Worm (Caenorhabditis elegans) whole organism, midembryonic: ENCODE results near the gene sri-32.
"Not testable (repeated sequence)": the region's sequence is repeated elsewhere in the genome, so short reads cannot be mapped to it uniquely, and the experiment has no call there.

Source experiments
- T22C8.4 ChIP-seq: fragments of 200-800 bp; sonication (Bioruptor generic); IDR thresholded peaks from 2 replicates; pipeline ENCODE4 v1.3.6; 2022; ENCODE audit warnings: missing genetic modification characterization, missing compliant biosample characterization
- cog-1 ChIP-seq: sonication (generic microtip); optimal IDR thresholded peaks from 2 replicates; lab custom pipeline; 2016; ENCODE audit warnings: missing genetic modification characterization, missing compliant biosample characterization
- flt-1 ChIP-seq: fragments of 200-800 bp; sonication (Bioruptor generic); IDR thresholded peaks from 2 replicates; pipeline ENCODE4 v1.3.6; 2022; ENCODE audit warnings: missing genetic modification characterization, missing compliant biosample characterization
- klf-2 ChIP-seq: fragments of 200-800 bp; sonication (Bioruptor generic); conservative IDR thresholded peaks from 2 replicates; pipeline ENCODE4 v1.3.6; 2022; ENCODE audit warnings: missing genetic modification reagents, missing genetic modification characterization, missing compliant biosample characterization
- med-1 ChIP-seq: sonication (generic microtip); optimal IDR thresholded peaks from 2 replicates; lab custom pipeline; 2017; ENCODE audit warnings: missing genetic modification characterization, mild to moderate bottlenecking, missing compliant biosample characterization, antibody characterized with exemption, missing genetic modification reagents; ENCODE audit not compliant: insufficient read depth
- ref-1 ChIP-seq: fragments of 200-800 bp; sonication (Bioruptor generic); conservative IDR thresholded peaks from 2 replicates; pipeline ENCODE4 v1.3.6; 2022; ENCODE audit warnings: missing genetic modification reagents, missing genetic modification characterization, missing compliant biosample characterization
- tab-1 ChIP-seq: fragments of 200-800 bp; sonication (Bioruptor generic); IDR thresholded peaks from 2 replicates; pipeline ENCODE4 v1.3.6; 2022; ENCODE audit warnings: missing genetic modification characterization, missing compliant biosample characterization
- ztf-23 ChIP-seq: fragments of 200-800 bp; sonication (Bioruptor generic); IDR thresholded peaks from 2 replicates; pipeline ENCODE4 v1.3.6; 2022; ENCODE audit warnings: missing genetic modification reagents, missing genetic modification characterization, missing compliant biosample characterization
- ztf-29 ChIP-seq: fragments of 200-800 bp; sonication (Bioruptor generic); IDR thresholded peaks from 2 replicates; pipeline ENCODE4 v1.3.6; 2022; ENCODE audit warnings: missing genetic modification reagents, missing genetic modification characterization, missing compliant biosample characterization

DNA sequence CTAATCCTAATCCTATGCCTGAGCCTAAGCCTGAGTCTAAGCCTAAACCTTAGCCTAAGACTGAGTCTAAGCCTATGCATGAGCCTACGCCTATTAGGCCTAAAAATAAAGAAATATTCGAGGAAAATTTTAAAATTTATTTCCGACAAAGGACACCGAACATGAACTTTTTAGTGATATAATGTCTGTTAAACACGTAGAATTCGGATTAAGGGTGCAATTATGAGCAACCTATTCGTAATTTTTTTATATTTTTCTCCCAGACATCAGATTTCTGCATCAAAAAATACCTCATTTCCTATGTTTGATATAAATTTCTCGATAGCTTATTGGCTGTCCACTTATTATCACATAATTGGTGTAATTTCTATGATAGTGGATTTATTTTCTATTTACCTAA, 34.8 kb upstream of the sri-32 start, which contains the start of gene Y27F2A.11:
- TF ChIP-seq ref-1 (GFP tag; lab: Robert Waterston, UW); ztf-23; cog-1 (tag; lab: Kevin White, UChicago); klf-2 (GFP tag; lab: Robert Waterston, UW); flt-1 (GFP tag; lab: Robert Waterston, UW); ztf-29 (GFP tag; lab: Robert Waterston, UW); med-1 (GFP tag; lab: Kevin White, UChicago); tab-1; T22C8.4: not testable (repeated sequence)
